Fruit fly (Drosophila melanogaster) whole organism, embryonic: Measurements from ENCODE around the gene CG14277.

Source experiments
- B-H2 ChIP-seq: fragments of 200-800 bp; sonication (Bioruptor generic); optimal IDR thresholded peaks from 2 replicates; lab custom pipeline; 2018; ENCODE audit warnings: missing biosample characterization, mild to moderate bottlenecking, missing genetic modification characterization
- Bdp1 ChIP-seq: fragments of 200-800 bp; sonication (Bioruptor generic); optimal IDR thresholded peaks from 3 replicates; lab custom pipeline; 2016; ENCODE audit warnings: missing biosample characterization, missing genetic modification characterization
- C15 ChIP-seq: fragments of 200-800 bp; sonication (Bioruptor generic); IDR thresholded peaks from 3 replicates; pipeline ENCODE4 v1.3.6; 2022; ENCODE audit warnings: missing biosample characterization, missing genetic modification characterization
- CG10147 ChIP-seq: fragments of 200-800 bp; sonication (Bioruptor generic); optimal IDR thresholded peaks from 2 replicates; lab custom pipeline; 2019; ENCODE audit warnings: missing biosample characterization, mild to moderate bottlenecking, missing genetic modification characterization, moderate library complexity
- CG11093 ChIP-seq: fragments of 200-800 bp; sonication (Bioruptor generic); IDR thresholded peaks from 3 replicates; pipeline ENCODE4 v1.3.6; 2022; ENCODE audit warnings: missing biosample characterization, missing genetic modification characterization
- CG11504 ChIP-seq: fragments of 200-800 bp; sonication (Bioruptor generic); optimal IDR thresholded peaks from 3 replicates; lab custom pipeline; 2019; ENCODE audit warnings: missing biosample characterization, mild to moderate bottlenecking, missing genetic modification characterization, moderate library complexity
- CG12299 ChIP-seq: fragments of 200-800 bp; sonication (Bioruptor generic); optimal IDR thresholded peaks from 2 replicates; lab custom pipeline; 2018; ENCODE audit warnings: missing biosample characterization, mild to moderate bottlenecking, missing genetic modification characterization
- CG14710 ChIP-seq: fragments of 200-800 bp; sonication (Bioruptor generic); optimal IDR thresholded peaks from 3 replicates; lab custom pipeline; 2019; ENCODE audit warnings: missing biosample characterization, mild to moderate bottlenecking, missing genetic modification characterization, moderate library complexity
- CG14965 ChIP-seq: fragments of 200-800 bp; sonication (Bioruptor generic); optimal IDR thresholded peaks from 2 replicates; lab custom pipeline; 2016; ENCODE audit warnings: missing biosample characterization, missing genetic modification characterization, borderline replicate concordance
- CG16815 ChIP-seq: fragments of 200-800 bp; sonication (Bioruptor generic); optimal IDR thresholded peaks from 3 replicates; lab custom pipeline; 2017; ENCODE audit warnings: missing biosample characterization, mild to moderate bottlenecking, missing genetic modification characterization
- CG17186 ChIP-seq: fragments of 200-800 bp; sonication (Bioruptor generic); optimal IDR thresholded peaks from 3 replicates; lab custom pipeline; 2017; ENCODE audit warnings: missing biosample characterization, missing genetic modification reagents, missing genetic modification characterization
- CG17385 ChIP-seq: fragments of 200-800 bp; sonication (Bioruptor generic); optimal IDR thresholded peaks from 3 replicates; lab custom pipeline; 2018; ENCODE audit warnings: missing biosample characterization, mild to moderate bottlenecking, missing genetic modification characterization
- CG18764 ChIP-seq: fragments of 200-800 bp; sonication (Bioruptor generic); optimal IDR thresholded peaks from 3 replicates; lab custom pipeline; 2016; ENCODE audit warnings: missing biosample characterization, missing genetic modification characterization
- CG3163 ChIP-seq: fragments of 200-800 bp; sonication (Bioruptor generic); optimal IDR thresholded peaks from 3 replicates; lab custom pipeline; 2016; ENCODE audit warnings: missing biosample characterization, missing genetic modification characterization
- CG32772 ChIP-seq: fragments of 200-800 bp; sonication (Bioruptor generic); IDR thresholded peaks from 2 replicates; pipeline ENCODE4 v1.3.6; 2022; ENCODE audit warnings: missing biosample characterization, missing genetic modification characterization
- CG33213 ChIP-seq: fragments of 200-800 bp; sonication (Bioruptor generic); optimal IDR thresholded peaks from 3 replicates; lab custom pipeline; 2016; ENCODE audit warnings: missing biosample characterization, missing genetic modification characterization
- CG34422 ChIP-seq: fragments of 200-800 bp; sonication (Bioruptor generic); IDR thresholded peaks from 3 replicates; pipeline ENCODE4 v1.3.6; 2022; ENCODE audit warnings: missing biosample characterization, missing genetic modification characterization
- CG6175 ChIP-seq: fragments of 200-800 bp; sonication (Bioruptor generic); IDR thresholded peaks from 3 replicates; pipeline ENCODE4 v1.3.6; 2022; ENCODE audit warnings: missing biosample characterization, missing genetic modification characterization
- CG6254 ChIP-seq: fragments of 200-800 bp; sonication (Bioruptor generic); optimal IDR thresholded peaks from 3 replicates; lab custom pipeline; 2017; ENCODE audit warnings: mild to moderate bottlenecking, missing biosample characterization, missing genetic modification reagents, missing genetic modification characterization
- CG7372 ChIP-seq: fragments of 200-800 bp; sonication (Bioruptor generic); IDR thresholded peaks from 2 replicates; pipeline ENCODE4 v1.3.6; 2022; ENCODE audit warnings: missing biosample characterization, missing genetic modification characterization
- CkIIα-i1 ChIP-seq: fragments of 200-800 bp; sonication (Bioruptor generic); IDR thresholded peaks from 2 replicates; pipeline ENCODE4 v1.3.6; 2022; ENCODE audit warnings: missing biosample characterization, missing genetic modification characterization
- E2f2 ChIP-seq: fragments of 200-800 bp; sonication (Bioruptor generic); IDR thresholded peaks from 2 replicates; pipeline ENCODE4 v1.3.6; 2022; ENCODE audit warnings: missing biosample characterization, missing genetic modification characterization
- Fer2 ChIP-seq: fragments of 200-800 bp; sonication (Bioruptor generic); optimal IDR thresholded peaks from 2 replicates; lab custom pipeline; 2018; ENCODE audit warnings: missing biosample characterization, mild to moderate bottlenecking, missing genetic modification characterization, moderate library complexity
- HLHmδ ChIP-seq: fragments of 200-800 bp; sonication (Bioruptor generic); optimal IDR thresholded peaks from 2 replicates; lab custom pipeline; 2018; ENCODE audit warnings: missing biosample characterization, mild to moderate bottlenecking, missing genetic modification characterization, moderate library complexity
- Hand ChIP-seq: fragments of 200-800 bp; sonication (Bioruptor generic); optimal IDR thresholded peaks from 2 replicates; lab custom pipeline; 2017; ENCODE audit warnings: mild to moderate bottlenecking, missing biosample characterization, missing genetic modification reagents, missing genetic modification characterization
- Nf-YA ChIP-seq: fragments of 200-800 bp; sonication (Bioruptor generic); IDR thresholded peaks from 2 replicates; pipeline ENCODE4 v1.3.6; 2022; ENCODE audit warnings: missing biosample characterization, missing genetic modification characterization
- NfI ChIP-seq: fragments of 200-800 bp; sonication (Bioruptor generic); optimal IDR thresholded peaks from 3 replicates; lab custom pipeline; 2018; ENCODE audit warnings: missing biosample characterization, mild to moderate bottlenecking, missing genetic modification characterization, moderate library complexity
- Oaz ChIP-seq: fragments of 200-800 bp; sonication (Bioruptor generic); IDR thresholded peaks from 2 replicates; pipeline ENCODE4 v1.3.6; 2022; ENCODE audit warnings: missing biosample characterization, missing genetic modification characterization
- Sin3A ChIP-seq: fragments of >200 bp; optimal IDR thresholded peaks from 2 replicates; lab custom pipeline; 2018
- Sox102F ChIP-seq: fragments of 200-800 bp; sonication (Bioruptor generic); optimal IDR thresholded peaks from 2 replicates; lab custom pipeline; 2018; ENCODE audit warnings: missing biosample characterization, mild to moderate bottlenecking, missing genetic modification characterization, moderate library complexity
- Sry-δ ChIP-seq: fragments of 200-800 bp; sonication (Bioruptor generic); optimal IDR thresholded peaks from 2 replicates; lab custom pipeline; 2016; ENCODE audit warnings: missing biosample characterization, missing genetic modification characterization
- aop ChIP-seq: fragments of 200-800 bp; sonication (Bioruptor generic); IDR thresholded peaks from 2 replicates; pipeline ENCODE4 v1.3.6; 2022; ENCODE audit warnings: missing biosample characterization, missing genetic modification characterization
- bab2 ChIP-seq: fragments of 200-800 bp; sonication (Bioruptor generic); optimal IDR thresholded peaks from 2 replicates; lab custom pipeline; 2016; ENCODE audit warnings: missing biosample characterization, missing genetic modification characterization
- cg ChIP-seq: fragments of 200-800 bp; sonication (Bioruptor generic); optimal IDR thresholded peaks from 3 replicates; lab custom pipeline; 2019; ENCODE audit warnings: missing biosample characterization, mild to moderate bottlenecking, missing genetic modification characterization, moderate library complexity
- chn ChIP-seq: fragments of 200-800 bp; sonication (Bioruptor generic); optimal IDR thresholded peaks from 2 replicates; lab custom pipeline; 2016; ENCODE audit warnings: missing biosample characterization, missing genetic modification characterization
- da ChIP-seq: fragments of 200-800 bp; sonication (Bioruptor generic); optimal IDR thresholded peaks from 2 replicates; lab custom pipeline; 2016; ENCODE audit warnings: missing biosample characterization, missing genetic modification characterization
- emc ChIP-seq: fragments of 200-800 bp; sonication (Bioruptor generic); optimal IDR thresholded peaks from 2 replicates; lab custom pipeline; 2016; ENCODE audit warnings: missing biosample characterization, missing genetic modification characterization
- fru ChIP-seq: fragments of >200 bp; optimal IDR thresholded peaks from 2 replicates; lab custom pipeline; 2017
- gce ChIP-seq: fragments of 200-800 bp; sonication (Bioruptor generic); IDR thresholded peaks from 3 replicates; pipeline ENCODE4 v1.3.6; 2022; ENCODE audit warnings: missing biosample characterization, missing genetic modification characterization
- grn ChIP-seq: fragments of 200-800 bp; sonication (Bioruptor generic); optimal IDR thresholded peaks from 3 replicates; lab custom pipeline; 2017; ENCODE audit warnings: missing biosample characterization, missing genetic modification characterization
- her ChIP-seq: fragments of 200-800 bp; sonication (Bioruptor generic); optimal IDR thresholded peaks from 2 replicates; lab custom pipeline; 2016; ENCODE audit warnings: missing biosample characterization, missing genetic modification characterization
- lmd ChIP-seq: fragments of 200-800 bp; sonication (Bioruptor generic); IDR thresholded peaks from 2 replicates; pipeline ENCODE4 v1.3.6; 2022; ENCODE audit warnings: missing biosample characterization, missing genetic modification characterization
- luna ChIP-seq: fragments of 200-800 bp; sonication (Bioruptor generic); optimal IDR thresholded peaks from 2 replicates; lab custom pipeline; 2016; ENCODE audit warnings: missing biosample characterization, missing genetic modification characterization
- mirr ChIP-seq: fragments of 200-800 bp; sonication (Bioruptor generic); optimal IDR thresholded peaks from 3 replicates; lab custom pipeline; 2018; ENCODE audit warnings: missing biosample characterization, mild to moderate bottlenecking, missing genetic modification characterization
- org-1 ChIP-seq: fragments of 200-800 bp; sonication (Bioruptor generic); optimal IDR thresholded peaks from 2 replicates; lab custom pipeline; 2017; ENCODE audit warnings: missing biosample characterization, missing genetic modification characterization
- pan ChIP-seq, 4 experiments: fragments of >200 bp in 3 of 4; fragments of 200-800 bp in 1 of 4; sonication (Bioruptor generic) in 1 of 4; optimal IDR thresholded peaks in 3 of 4; IDR thresholded peaks in 1 of 4; 2 replicates each; pipeline versions ENCODE4 v1.3.6 to Lab custom; 2017 to 2022; ENCODE audit warnings: missing biosample characterization in 2 of 4, missing genetic modification characterization in 2 of 4, mixed read lengths in 1 of 4
- pros ChIP-seq: fragments of 200-800 bp; sonication (Bioruptor generic); optimal IDR thresholded peaks from 3 replicates; lab custom pipeline; 2019; ENCODE audit warnings: missing biosample characterization, mild to moderate bottlenecking, missing genetic modification characterization, moderate library complexity
- rib ChIP-seq: fragments of 200-800 bp; sonication (Bioruptor generic); IDR thresholded peaks from 2 replicates; pipeline ENCODE4 v1.3.6; 2022; ENCODE audit warnings: missing biosample characterization, missing genetic modification characterization
- sens ChIP-seq: fragments of 200-800 bp; sonication (Bioruptor generic); peaks from one replicate; lab custom pipeline; 2016; ENCODE audit warnings: missing biosample characterization, missing genetic modification characterization
- sens-2 ChIP-seq: fragments of 200-800 bp; sonication (Bioruptor generic); IDR thresholded peaks from 2 replicates; pipeline ENCODE4 v1.3.6; 2022; ENCODE audit warnings: missing biosample characterization, missing genetic modification characterization
- shn ChIP-seq: fragments of 200-800 bp; sonication (Bioruptor generic); optimal IDR thresholded peaks from 3 replicates; lab custom pipeline; 2016; ENCODE audit warnings: missing biosample characterization, missing genetic modification characterization
- sisA ChIP-seq: fragments of 200-800 bp; sonication (Bioruptor generic); IDR thresholded peaks from 2 replicates; pipeline ENCODE4 v1.3.6; 2022; ENCODE audit warnings: missing biosample characterization, missing genetic modification characterization
- sr ChIP-seq: fragments of 200-800 bp; sonication (Bioruptor generic); IDR thresholded peaks from 3 replicates; pipeline ENCODE4 v1.3.6; 2022; ENCODE audit warnings: missing biosample characterization, missing genetic modification characterization
- tgo ChIP-seq: fragments of 200-800 bp; sonication (Bioruptor generic); IDR thresholded peaks from 3 replicates; pipeline ENCODE4 v1.3.6; 2022; ENCODE audit warnings: missing biosample characterization, missing genetic modification characterization

Gene CG14277

DNA sequence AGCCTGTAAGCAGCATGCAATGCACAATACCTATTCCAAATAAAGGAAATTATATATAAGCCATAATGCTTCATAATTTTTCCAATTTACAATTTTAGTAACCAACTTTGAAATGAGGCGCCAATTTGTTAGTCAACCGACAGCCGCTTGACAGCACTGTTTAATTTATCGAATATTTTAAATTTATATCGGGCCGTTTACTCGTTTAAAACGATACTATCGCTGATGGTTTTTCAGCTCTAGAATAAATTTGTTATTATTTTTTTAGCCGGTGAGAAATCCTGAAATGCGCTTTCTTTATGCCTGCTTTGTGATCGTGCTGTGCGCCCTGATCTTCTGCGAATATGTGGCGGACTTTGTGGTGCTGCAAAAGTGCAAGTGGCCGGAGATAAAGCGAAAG is 43.5 kb upstream of the CG14277 start, which contains the start of gene PGAP5 (continued):
- TF ChIP-seq C15 (GFP tag; lab: Robert Waterston, UW) = no peak
- no peak for TF ChIP-seq pros (GFP tag; lab: Kevin White, UChicago)
- no peak for TF ChIP-seq fru (lab: Kevin White, UChicago)
- no peak for TF ChIP-seq da
- peak; percentile 22; the same call in 1 of the 2 replicates for TF ChIP-seq aop (GFP tag; lab: Robert Waterston, UW)
- no peak for TF ChIP-seq CG17186 (GFP tag; lab: Kevin White, UChicago)
- no peak for TF ChIP-seq CG14965 (GFP tag; lab: Kevin White, UChicago)
- TF ChIP-seq shn (GFP tag; lab: Kevin White, UChicago) = no peak
- peak; percentile 73 for TF ChIP-seq B-H2 (GFP tag; lab: Kevin White, UChicago)
- no peak for TF ChIP-seq CG11504 (tag; lab: Kevin White, UChicago)
- TF ChIP-seq sens-2 (GFP tag; lab: Robert Waterston, UW) = no peak
- no peak for TF ChIP-seq CG34422 (GFP tag; lab: Robert Waterston, UW)
- no peak for TF ChIP-seq HLHmδ (GFP tag; lab: Kevin White, UChicago)
- TF ChIP-seq cg (GFP tag; lab: Kevin White, UChicago) = no peak
- TF ChIP-seq Oaz (GFP tag; lab: Robert Waterston, UW) = no peak
- TF ChIP-seq sens = peak; percentile 84
- no peak for TF ChIP-seq CG6254 (GFP tag; lab: Kevin White, UChicago)
- TF ChIP-seq sisA = no peak
- no peak for TF ChIP-seq CG12299 (tag; lab: Kevin White, UChicago)
- no peak for TF ChIP-seq gce (GFP tag; lab: Robert Waterston, UW)
- no peak for TF ChIP-seq luna (GFP tag; lab: Kevin White, UChicago)
- no peak for TF ChIP-seq CG32772 (GFP tag; lab: Robert Waterston, UW)
- no peak for TF ChIP-seq CG3163
- no peak for TF ChIP-seq lmd
- no peak for TF ChIP-seq CG33213 (GFP tag; lab: Kevin White, UChicago)
- TF ChIP-seq CG6175 (GFP tag; lab: Robert Waterston, UW) = no peak
- no peak for TF ChIP-seq CG10147 (GFP tag; lab: Kevin White, UChicago)
- no peak for TF ChIP-seq mirr (GFP tag; lab: Kevin White, UChicago)
- no peak for TF ChIP-seq CG18764 (GFP tag; lab: Kevin White, UChicago)
- TF ChIP-seq chn (GFP tag; lab: Kevin White, UChicago) = no peak
- TF ChIP-seq tgo (GFP tag; lab: Robert Waterston, UW) = no peak
- no peak for TF ChIP-seq pan (optimal IDR thresholded peaks at IDR 0.05; lab: Kevin White, UChicago)
- TF ChIP-seq pan (GFP tag; optimal IDR thresholded peaks at IDR 0.05 in 1 of 2, IDR thresholded peaks at IDR 0.05 in 1 of 2) = no peak
- no peak for TF ChIP-seq CG7372 (GFP tag; lab: Robert Waterston, UW)
- TF ChIP-seq rib (GFP tag; lab: Robert Waterston, UW) = no peak
- no peak for TF ChIP-seq org-1 (GFP tag; lab: Kevin White, UChicago)
- TF ChIP-seq Sox102F (GFP tag; lab: Kevin White, UChicago) = no peak
- no peak for TF ChIP-seq Fer2 (tag; lab: Kevin White, UChicago)
- no peak for TF ChIP-seq grn (GFP tag; lab: Kevin White, UChicago)
- TF ChIP-seq Nf-YA (GFP tag; lab: Robert Waterston, UW) = no peak
- TF ChIP-seq Bdp1 (GFP tag; lab: Kevin White, UChicago) = no peak
- TF ChIP-seq CG11093 = no peak
- TF ChIP-seq E2f2 (GFP tag; lab: Robert Waterston, UW) = peak; percentile 99
- no peak for TF ChIP-seq sr
- no peak for TF ChIP-seq CkIIα-i1 (GFP tag; lab: Robert Waterston, UW)
- TF ChIP-seq bab2 (GFP tag; lab: Kevin White, UChicago) = peak; percentile 1
- TF ChIP-seq emc (GFP tag; lab: Kevin White, UChicago) = no peak
- TF ChIP-seq her (GFP tag; lab: Kevin White, UChicago) = no peak
- TF ChIP-seq Sry-δ (GFP tag; lab: Kevin White, UChicago) = peak; percentile 91
- no peak for TF ChIP-seq CG16815 (GFP tag; lab: Kevin White, UChicago)
- peak; percentile 61 for TF ChIP-seq Sin3A (lab: Kevin White, UChicago)
- TF ChIP-seq CG14710 = peak; percentile 56
- TF ChIP-seq NfI (GFP tag; lab: Kevin White, UChicago) = no peak
- TF ChIP-seq CG17385 (GFP tag; lab: Kevin White, UChicago) = no peak
- TF ChIP-seq Hand (GFP tag; lab: Kevin White, UChicago) = no peak
